Fruit fly (Drosophila melanogaster) whole organism, embryonic: ENCODE data around the gene ND-30.

Source experiments
- Abd-B ChIP-seq: fragments of 200-800 bp; sonication (Bioruptor generic); optimal IDR thresholded peaks from 2 replicates; lab custom pipeline; 2018; ENCODE audit warnings: missing biosample characterization, mild to moderate bottlenecking, missing genetic modification characterization, moderate library complexity
- Antp ChIP-seq: fragments of 200-800 bp; sonication (Bioruptor generic); optimal IDR thresholded peaks from 3 replicates; lab custom pipeline; 2016; ENCODE audit warnings: missing biosample characterization, missing genetic modification characterization
- Atf3 ChIP-seq: fragments of 200-800 bp; sonication (Bioruptor generic); optimal IDR thresholded peaks from 3 replicates; lab custom pipeline; 2016; ENCODE audit warnings: missing biosample characterization, missing genetic modification characterization
- CG10321 ChIP-seq: fragments of 200-800 bp; sonication (Bioruptor generic); IDR thresholded peaks from 2 replicates; pipeline ENCODE4 v1.3.6; 2022; ENCODE audit warnings: missing biosample characterization, missing genetic modification characterization
- CG1233 ChIP-seq: fragments of 200-800 bp; sonication (Bioruptor generic); optimal IDR thresholded peaks from 4 replicates; lab custom pipeline; 2018; ENCODE audit warnings: missing biosample characterization, mild to moderate bottlenecking, missing genetic modification characterization
- CG13123 ChIP-seq: fragments of 200-800 bp; sonication (Bioruptor generic); optimal IDR thresholded peaks from 2 replicates; lab custom pipeline; 2016; ENCODE audit warnings: missing biosample characterization, missing genetic modification characterization
- CG15601 ChIP-seq: fragments of 200-800 bp; sonication (Bioruptor generic); optimal IDR thresholded peaks from 3 replicates; lab custom pipeline; 2019; ENCODE audit warnings: missing biosample characterization, mild to moderate bottlenecking, missing genetic modification characterization, moderate library complexity
- CG17328 ChIP-seq: fragments of 200-800 bp; sonication (Bioruptor generic); IDR thresholded peaks from 2 replicates; pipeline ENCODE4 v1.3.6; 2022; ENCODE audit warnings: missing biosample characterization, missing genetic modification characterization
- CG18262 ChIP-seq: fragments of 200-800 bp; optimal IDR thresholded peaks from 3 replicates; lab custom pipeline; 2019; ENCODE audit warnings: missing biosample characterization, mild to moderate bottlenecking, missing genetic modification characterization, moderate library complexity
- CG31441 ChIP-seq: fragments of 200-800 bp; sonication (Bioruptor generic); IDR thresholded peaks from 2 replicates; pipeline ENCODE4 v1.3.6; 2022; ENCODE audit warnings: missing biosample characterization, missing genetic modification characterization
- CG33213 ChIP-seq: fragments of 200-800 bp; sonication (Bioruptor generic); optimal IDR thresholded peaks from 3 replicates; lab custom pipeline; 2016; ENCODE audit warnings: missing biosample characterization, missing genetic modification characterization
- CG4617 ChIP-seq: fragments of 200-800 bp; sonication (Bioruptor generic); optimal IDR thresholded peaks from 3 replicates; lab custom pipeline; 2016; ENCODE audit warnings: missing biosample characterization, missing genetic modification characterization, borderline replicate concordance
- CG7786 ChIP-seq: fragments of 200-800 bp; sonication (Bioruptor generic); optimal IDR thresholded peaks from 2 replicates; lab custom pipeline; 2016; ENCODE audit warnings: missing biosample characterization, missing genetic modification characterization
- CTCF ChIP-seq: fragments of 200-800 bp; sonication (Bioruptor generic); optimal IDR thresholded peaks from 2 replicates; lab custom pipeline; 2017; ENCODE audit warnings: missing biosample characterization, mild to moderate bottlenecking, missing genetic modification characterization, moderate library complexity
- Chrac-16 ChIP-seq: fragments of 200-800 bp; sonication (Bioruptor generic); optimal IDR thresholded peaks from 3 replicates; lab custom pipeline; 2016; ENCODE audit warnings: missing biosample characterization, missing genetic modification characterization
- D ChIP-seq, 2 experiments: fragments of 200-800 bp in 1 of 2; fragments of >200 bp in 1 of 2; sonication (Bioruptor generic) in 1 of 2; optimal IDR thresholded peaks; 2 replicates in 1 of 2; 3 replicates in 1 of 2; lab custom pipeline; 2017; ENCODE audit warnings: mild to moderate bottlenecking in 1 of 2, missing biosample characterization in 1 of 2, missing genetic modification characterization in 1 of 2, missing genetic modification reagents in 1 of 2
- ERR ChIP-seq: fragments of 200-800 bp; sonication (Bioruptor generic); optimal IDR thresholded peaks from 2 replicates; lab custom pipeline; 2016; ENCODE audit warnings: missing biosample characterization, missing genetic modification characterization
- HLH54F ChIP-seq: fragments of 200-800 bp; sonication (Bioruptor generic); optimal IDR thresholded peaks from 3 replicates; lab custom pipeline; 2016; ENCODE audit warnings: missing biosample characterization, missing genetic modification characterization
- HmgZ ChIP-seq: fragments of 200-800 bp; sonication (Bioruptor generic); optimal IDR thresholded peaks from 2 replicates; lab custom pipeline; 2018; ENCODE audit warnings: missing biosample characterization, mild to moderate bottlenecking, missing genetic modification characterization
- Lpt ChIP-seq: fragments of >200 bp; optimal IDR thresholded peaks from 2 replicates; lab custom pipeline; 2018; ENCODE audit warnings: missing biosample characterization, missing genetic modification characterization
- NFAT ChIP-seq: fragments of 200-800 bp; sonication (Bioruptor generic); IDR thresholded peaks from 2 replicates; pipeline ENCODE4 v1.3.6; 2022; ENCODE audit warnings: missing biosample characterization, missing genetic modification characterization
- Nf-YC ChIP-seq: fragments of 200-800 bp; optimal IDR thresholded peaks from 3 replicates; lab custom pipeline; 2019; ENCODE audit warnings: missing biosample characterization, mild to moderate bottlenecking, missing genetic modification characterization, moderate library complexity
- Rfx ChIP-seq: fragments of 200-800 bp; sonication (Bioruptor generic); IDR thresholded peaks from 2 replicates; pipeline ENCODE4 v1.3.6; 2022; ENCODE audit warnings: missing biosample characterization, missing genetic modification characterization
- Sox100B ChIP-seq: fragments of 200-800 bp; sonication (Bioruptor generic); optimal IDR thresholded peaks from 3 replicates; lab custom pipeline; 2018; ENCODE audit warnings: missing biosample characterization, mild to moderate bottlenecking, missing genetic modification characterization
- Taf1 ChIP-seq: fragments of 200-800 bp; sonication (Bioruptor generic); IDR thresholded peaks from 2 replicates; pipeline ENCODE4 v1.3.6; 2022; ENCODE audit warnings: missing biosample characterization, missing genetic modification characterization
- Vsx1 ChIP-seq: fragments of 200-800 bp; sonication (Bioruptor generic); optimal IDR thresholded peaks from 2 replicates; lab custom pipeline; 2017; ENCODE audit warnings: missing biosample characterization, mild to moderate bottlenecking, missing genetic modification characterization, missing genetic modification reagents
- abd-A ChIP-seq: fragments of 200-800 bp; sonication (Bioruptor generic); optimal IDR thresholded peaks from 3 replicates; lab custom pipeline; 2019; ENCODE audit warnings: missing biosample characterization, mild to moderate bottlenecking, missing genetic modification characterization, moderate library complexity
- ara ChIP-seq: fragments of 200-800 bp; sonication (Bioruptor generic); IDR thresholded peaks from 2 replicates; pipeline ENCODE4 v1.3.6; 2022; ENCODE audit warnings: missing biosample characterization, missing genetic modification characterization
- ash1 ChIP-seq: fragments of 200-800 bp; sonication (Bioruptor generic); optimal IDR thresholded peaks from 2 replicates; lab custom pipeline; 2018; ENCODE audit warnings: missing biosample characterization, mild to moderate bottlenecking, missing genetic modification characterization
- btn ChIP-seq: fragments of 200-800 bp; sonication (Bioruptor generic); optimal IDR thresholded peaks from 2 replicates; lab custom pipeline; 2016; ENCODE audit warnings: missing biosample characterization, missing genetic modification characterization
- chm ChIP-seq: fragments of 200-800 bp; sonication (Bioruptor generic); IDR thresholded peaks from 2 replicates; pipeline ENCODE4 v1.3.6; 2022; ENCODE audit warnings: missing biosample characterization, missing genetic modification characterization
- corto ChIP-seq: fragments of 200-800 bp; sonication (Bioruptor generic); optimal IDR thresholded peaks from 2 replicates; lab custom pipeline; 2016; ENCODE audit warnings: missing biosample characterization, mild to moderate bottlenecking, missing genetic modification characterization, moderate library complexity
- da ChIP-seq: fragments of 200-800 bp; sonication (Bioruptor generic); optimal IDR thresholded peaks from 2 replicates; lab custom pipeline; 2016; ENCODE audit warnings: missing biosample characterization, missing genetic modification characterization
- dan ChIP-seq: fragments of 200-800 bp; sonication (Bioruptor generic); IDR thresholded peaks from 2 replicates; pipeline ENCODE4 v1.3.6; 2022; ENCODE audit warnings: missing biosample characterization, missing genetic modification characterization
- dpn ChIP-seq, 2 experiments: fragments of 200-800 bp; sonication (Bioruptor generic); optimal IDR thresholded peaks; 3 replicates each; lab custom pipeline; 2016; ENCODE audit warnings: missing biosample characterization in 2 of 2, missing genetic modification characterization in 2 of 2
- dysf ChIP-seq: fragments of 200-800 bp; sonication (Bioruptor generic); IDR thresholded peaks from 3 replicates; pipeline ENCODE4 v1.3.6; 2022; ENCODE audit warnings: missing biosample characterization, missing genetic modification characterization
- emc ChIP-seq: fragments of 200-800 bp; sonication (Bioruptor generic); optimal IDR thresholded peaks from 2 replicates; lab custom pipeline; 2016; ENCODE audit warnings: missing biosample characterization, missing genetic modification characterization
- exex ChIP-seq: fragments of 200-800 bp; sonication (Bioruptor generic); optimal IDR thresholded peaks from 4 replicates; lab custom pipeline; 2018; ENCODE audit warnings: missing biosample characterization, mild to moderate bottlenecking, missing genetic modification characterization, moderate library complexity
- fd64A ChIP-seq: fragments of 200-800 bp; sonication (Bioruptor generic); optimal IDR thresholded peaks from 3 replicates; lab custom pipeline; 2018; ENCODE audit warnings: missing biosample characterization, mild to moderate bottlenecking, missing genetic modification characterization
- grau ChIP-seq: fragments of 200-800 bp; optimal IDR thresholded peaks from 3 replicates; lab custom pipeline; 2019; ENCODE audit warnings: missing biosample characterization, mild to moderate bottlenecking, missing genetic modification characterization, moderate library complexity
- hkb ChIP-seq, 2 experiments: fragments of 200-800 bp in 1 of 2; fragments of >200 bp in 1 of 2; sonication (Bioruptor generic) in 1 of 2; IDR thresholded peaks in 1 of 2; optimal IDR thresholded peaks in 1 of 2; 2 replicates each; pipeline versions ENCODE4 v1.3.6 to Lab custom; 2017 to 2022; ENCODE audit warnings: missing biosample characterization in 1 of 2, missing genetic modification characterization in 1 of 2
- hth ChIP-seq: fragments of >200 bp; optimal IDR thresholded peaks from 2 replicates; lab custom pipeline; 2017; ENCODE audit warnings: inconsistent platforms
- pb ChIP-seq: fragments of 200-800 bp; sonication (Bioruptor generic); optimal IDR thresholded peaks from 3 replicates; lab custom pipeline; 2016; ENCODE audit warnings: missing biosample characterization, missing genetic modification characterization
- phol ChIP-seq: fragments of 200-800 bp; sonication (Bioruptor generic); optimal IDR thresholded peaks from 3 replicates; lab custom pipeline; 2018; ENCODE audit warnings: missing biosample characterization, mild to moderate bottlenecking, missing genetic modification characterization, moderate library complexity
- pum ChIP-seq: fragments of 200-800 bp; sonication (Bioruptor generic); optimal IDR thresholded peaks from 2 replicates; lab custom pipeline; 2016; ENCODE audit warnings: missing biosample characterization, missing genetic modification characterization
- slou ChIP-seq: fragments of 200-800 bp; sonication (Bioruptor generic); optimal IDR thresholded peaks from 3 replicates; lab custom pipeline; 2016; ENCODE audit warnings: missing biosample characterization, missing genetic modification characterization
- ttk ChIP-seq: fragments of 200-800 bp; sonication (Bioruptor generic); IDR thresholded peaks from 2 replicates; pipeline ENCODE4 v2.1.2; 2022; ENCODE audit warnings: missing biosample characterization, missing genetic modification characterization
- vvl ChIP-seq: fragments of 200-800 bp; sonication (Bioruptor generic); IDR thresholded peaks from 2 replicates; pipeline ENCODE4 v1.3.6; 2022; ENCODE audit warnings: missing biosample characterization, missing genetic modification characterization
- wor ChIP-seq: fragments of 200-800 bp; sonication (Bioruptor generic); IDR thresholded peaks from 2 replicates; pipeline ENCODE4 v1.3.6; 2022; ENCODE audit warnings: missing biosample characterization, missing genetic modification characterization

Gene ND-30

DNA sequence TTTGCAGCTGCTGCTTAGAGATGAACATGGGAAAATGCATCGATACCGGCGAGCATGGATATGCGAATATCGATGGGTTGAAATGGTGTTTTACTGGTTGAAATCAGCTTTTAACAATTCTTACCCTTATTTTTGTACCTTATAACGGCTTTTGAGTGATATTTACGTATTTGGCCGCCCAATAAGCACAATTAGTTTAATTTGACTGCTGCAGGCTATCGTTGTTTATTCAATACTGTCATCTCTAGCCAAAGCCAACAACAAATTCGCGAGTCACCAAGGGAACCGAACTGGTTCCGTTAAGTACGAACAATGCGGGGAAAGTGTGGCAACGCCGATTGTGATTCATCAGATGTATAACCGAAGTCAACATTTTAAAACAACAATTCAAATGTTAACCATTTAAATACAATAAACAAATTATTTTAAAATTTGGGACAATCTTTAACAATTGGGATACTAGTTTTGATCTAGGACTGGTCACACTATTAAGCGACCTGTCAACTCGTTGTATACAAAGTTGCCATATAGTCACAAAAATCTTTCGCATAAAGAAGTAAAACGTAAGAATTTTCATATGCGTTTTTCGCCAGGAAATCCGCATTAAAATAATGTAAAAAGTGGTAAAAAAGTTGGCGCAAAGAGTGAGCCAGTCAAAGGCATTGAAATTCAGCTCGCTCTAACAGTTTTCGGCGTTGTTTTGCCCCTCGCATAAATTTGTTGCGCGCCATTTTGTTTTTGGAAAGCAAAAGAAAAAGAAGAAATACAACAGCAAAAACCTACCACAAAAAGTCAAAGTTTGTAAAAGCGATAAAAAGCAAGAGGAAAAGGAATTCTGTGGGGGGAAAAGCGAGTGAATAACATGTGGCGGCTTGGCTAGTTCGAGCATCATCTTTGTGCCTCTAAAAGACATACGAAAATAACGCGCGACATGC is 11.0 kb downstream of the ND-30 start, which contains the start of the genes Usp5 and BtbVII (continued):
- TF ChIP-seq phol (tag; lab: Kevin White, UChicago) (peak; percentile 98), CG15601 (tag; lab: Kevin White, UChicago) (peak; percentile 54), Lpt (GFP tag; lab: Kevin White, UChicago) (no peak), ash1 (GFP tag; lab: Kevin White, UChicago) (no peak), hkb (optimal IDR thresholded peaks at IDR 0.05; lab: Kevin White, UChicago) (peak; percentile 77), hkb (GFP tag; IDR thresholded peaks at IDR 0.05; lab: Robert Waterston, UW) (peak; percentile 50), CG31441 (GFP tag; lab: Robert Waterston, UW) (peak; percentile 49; the same call in 1 of the 2 replicates), Sox100B (GFP tag; lab: Kevin White, UChicago) (no peak), CG4617 (GFP tag; lab: Kevin White, UChicago) (peak; percentile 50), vvl (GFP tag; lab: Robert Waterston, UW) (peak; percentile 71; the same call in 1 of the 2 replicates), CG33213 (GFP tag; lab: Kevin White, UChicago) (peak; percentile 37), wor (GFP tag; lab: Robert Waterston, UW) (no peak), btn (peak; percentile 18), Vsx1 (GFP tag; lab: Kevin White, UChicago) (no peak), CG1233 (GFP tag; lab: Kevin White, UChicago) (no peak), Rfx (GFP tag; lab: Robert Waterston, UW) (peak; percentile 76), pum (GFP tag; lab: Kevin White, UChicago) (peak; percentile 50), dysf (GFP tag; lab: Robert Waterston, UW) (peak; percentile 62; the same call in 2 of the 3 replicates), CG18262 (tag; lab: Kevin White, UChicago) (peak; percentile 34), ttk (GFP tag; lab: Robert Waterston, UW) (no peak), abd-A (tag; lab: Kevin White, UChicago) (no peak), CG7786 (GFP tag; lab: Kevin White, UChicago) (peak; percentile 56), HLH54F (GFP tag; lab: Kevin White, UChicago) (peak; percentile 73), Taf1 (GFP tag; lab: Robert Waterston, UW) (peak; percentile 48), hth (no peak), emc (GFP tag; lab: Kevin White, UChicago) (no peak), Antp (GFP tag; lab: Kevin White, UChicago) (peak; percentile 81), Nf-YC (tag; lab: Kevin White, UChicago) (peak; percentile 2), ara (GFP tag; lab: Robert Waterston, UW) (peak; percentile 12; the same call in 1 of the 2 replicates), da (peak; percentile 17), pb (GFP tag; lab: Kevin White, UChicago) (peak; percentile 43), chm (GFP tag; lab: Robert Waterston, UW) (peak; percentile 36; the same call in 1 of the 2 replicates), CG10321 (no peak), dpn (GFP tag; optimal IDR thresholded peaks at IDR 0.05; lab: Kevin White, UChicago) (peak; percentile 67 to 80), CG17328 (peak; percentile 30; the same call in 1 of the 2 replicates), slou (GFP tag; lab: Kevin White, UChicago) (no peak), corto (GFP tag; lab: Kevin White, UChicago) (peak; percentile 27), CG13123 (GFP tag; lab: Kevin White, UChicago) (peak; percentile 59), Chrac-16 (GFP tag; lab: Kevin White, UChicago) (peak; percentile 62), exex (tag; lab: Kevin White, UChicago) (peak; percentile 16), CTCF (GFP tag; lab: Kevin White, UChicago) (no peak), Abd-B (GFP tag; lab: Kevin White, UChicago) (no peak), dan (GFP tag; lab: Robert Waterston, UW) (no peak), HmgZ (tag; lab: Kevin White, UChicago) (peak; percentile 69), D (optimal IDR thresholded peaks at IDR 0.05; lab: Kevin White, UChicago) (no peak), D (GFP tag; optimal IDR thresholded peaks at IDR 0.05; lab: Kevin White, UChicago) (peak; percentile 28), Atf3 (peak; percentile 41), ERR (peak; percentile 6), NFAT (GFP tag; lab: Robert Waterston, UW) (peak; percentile 67), grau (tag; lab: Kevin White, UChicago) (peak; percentile 59), fd64A (no peak)
